Worm (Caenorhabditis elegans): ENCODE measurements around the gene K12H6.12.

DNA sequence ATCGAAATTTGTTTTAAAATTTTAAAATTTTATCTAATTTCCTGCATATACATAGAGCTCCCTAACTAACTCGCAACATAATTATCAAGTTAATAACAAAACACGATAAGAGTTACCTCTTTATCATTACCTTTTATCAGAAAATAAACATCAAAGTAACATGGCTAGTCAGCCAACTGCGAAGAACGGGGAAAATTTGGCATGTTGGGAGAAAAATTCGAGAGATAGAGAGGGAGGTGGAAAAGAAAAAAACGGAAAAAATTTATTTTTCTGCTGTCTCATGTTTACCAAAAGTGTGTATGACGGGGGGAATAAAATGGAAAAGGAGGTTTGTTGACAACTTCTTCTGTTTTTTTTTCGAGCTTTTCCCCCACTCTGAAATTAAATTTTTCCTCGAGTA, 26.1 kb downstream of the K12H6.12 start:
- TF ChIP-seq ces-1 (GFP tag; optimal IDR thresholded peaks at IDR 0.05), result peak; percentile 8
- TF ChIP-seq elt-1 (tag; optimal IDR thresholded peaks at IDR 0.05; ENCODE audit: borderline replicate concordance, insufficient read depth), result no peak
- TF ChIP-seq ztf-11 (tag; optimal IDR thresholded peaks at IDR 0.05), result no peak
- no peak for TF ChIP-seq lsy-2 (tag; optimal IDR thresholded peaks at IDR 0.05)
- no peak for TF ChIP-seq mls-2 (tag; optimal IDR thresholded peaks at IDR 0.05)
- TF ChIP-seq unc-62 (GFP tag; optimal IDR thresholded peaks at IDR 0.05), result no peak
- no peak for TF ChIP-seq pha-4 (tag; optimal IDR thresholded peaks at IDR 0.05)
- TF ChIP-seq zip-8 (tag; optimal IDR thresholded peaks at IDR 0.05), result no peak
- no peak for TF ChIP-seq nhr-28 (tag; optimal IDR thresholded peaks at IDR 0.05)
- TF ChIP-seq nhr-237 (tag; optimal IDR thresholded peaks at IDR 0.05), result no peak

All from whole organism, mixed stage, embryonic.